Worm (Caenorhabditis elegans) whole organism, late embryonic: ENCODE measurements around the gene C36B7.3.

Experiments
- F13H6.1 ChIP-seq: sonication (generic microtip); optimal IDR thresholded peaks from 2 replicates; lab custom pipeline; 2016; ENCODE audit warnings: missing genetic modification characterization, missing compliant biosample characterization
- K02D7.2 ChIP-seq: sonication (generic microtip); optimal IDR thresholded peaks from 2 replicates; lab custom pipeline; 2017; ENCODE audit warnings: mild to moderate bottlenecking, missing genetic modification characterization, missing compliant biosample characterization
- K09A11.1 ChIP-seq: sonication (generic microtip); optimal IDR thresholded peaks from 2 replicates; lab custom pipeline; 2017; ENCODE audit warnings: antibody characterized with exemption, mild to moderate bottlenecking, missing genetic modification characterization, missing compliant biosample characterization; ENCODE audit not compliant: insufficient read depth
- ama-1 ChIP-seq: fragments of 150-350 bp; optimal IDR thresholded peaks from 2 replicates; lab custom pipeline; 2014
- ceh-14 ChIP-seq: sonication (generic microtip); optimal IDR thresholded peaks from 2 replicates; lab custom pipeline; 2016; ENCODE audit warnings: missing genotype, missing genetic modification characterization, missing compliant biosample characterization
- ceh-19 ChIP-seq: fragments of 200-800 bp; sonication (Bioruptor generic); optimal IDR thresholded peaks from 2 replicates; lab custom pipeline; 2018; ENCODE audit warnings: mild to moderate bottlenecking, missing genetic modification characterization, missing compliant biosample characterization
- ceh-2 ChIP-seq: sonication (generic microtip); optimal IDR thresholded peaks from 2 replicates; lab custom pipeline; 2016; ENCODE audit warnings: missing genotype, missing genetic modification characterization, missing compliant biosample characterization
- ceh-22 ChIP-seq: sonication (generic microtip); optimal IDR thresholded peaks from 2 replicates; lab custom pipeline; 2017; ENCODE audit warnings: missing biosample characterization, missing genetic modification characterization
- ceh-24 ChIP-seq: sonication (generic microtip); optimal IDR thresholded peaks from 2 replicates; lab custom pipeline; 2016; ENCODE audit warnings: mild to moderate bottlenecking, missing genetic modification characterization, missing compliant biosample characterization
- ceh-30 ChIP-seq: fragments of 150-350 bp; optimal IDR thresholded peaks from 2 replicates; lab custom pipeline; 2014; ENCODE audit warnings: missing biosample characterization, missing genetic modification characterization
- ceh-9 ChIP-seq: sonication (generic microtip); optimal IDR thresholded peaks from 2 replicates; lab custom pipeline; 2016; ENCODE audit warnings: mild to moderate bottlenecking, missing genetic modification characterization, inconsistent platforms, missing compliant biosample characterization
- che-1 ChIP-seq: sonication (generic microtip); optimal IDR thresholded peaks from 2 replicates; lab custom pipeline; 2016; ENCODE audit warnings: mild to moderate bottlenecking, missing genetic modification characterization, missing compliant biosample characterization
- dve-1 ChIP-seq: sonication (generic microtip); optimal IDR thresholded peaks from 2 replicates; lab custom pipeline; 2017; ENCODE audit warnings: antibody characterized with exemption, mild to moderate bottlenecking, missing genetic modification characterization, missing compliant biosample characterization
- elt-2 ChIP-seq: sonication (generic microtip); optimal IDR thresholded peaks from 2 replicates; lab custom pipeline; 2016; ENCODE audit warnings: missing genetic modification reagents, missing genetic modification characterization, missing compliant biosample characterization
- elt-4 ChIP-seq: sonication (generic microtip); optimal IDR thresholded peaks from 2 replicates; lab custom pipeline; 2016; ENCODE audit warnings: missing genetic modification characterization, missing compliant biosample characterization
- ets-4 ChIP-seq: sonication (generic microtip); optimal IDR thresholded peaks from 2 replicates; lab custom pipeline; 2016; ENCODE audit warnings: missing genetic modification characterization, missing compliant biosample characterization
- fkh-10 ChIP-seq: fragments of 150-350 bp; optimal IDR thresholded peaks from 2 replicates; lab custom pipeline; 2014; ENCODE audit warnings: missing biosample characterization, missing genetic modification reagents, missing genetic modification characterization
- fkh-6 ChIP-seq: sonication (generic microtip); optimal IDR thresholded peaks from 2 replicates; lab custom pipeline; 2016; ENCODE audit warnings: missing genetic modification characterization, missing compliant biosample characterization
- gmeb-2 ChIP-seq: sonication (generic microtip); optimal IDR thresholded peaks from 2 replicates; lab custom pipeline; 2016; ENCODE audit warnings: missing genetic modification characterization, inconsistent platforms, missing compliant biosample characterization
- hlh-13 ChIP-seq: fragments of 200-800 bp; sonication (Bioruptor generic); optimal IDR thresholded peaks from 2 replicates; lab custom pipeline; 2018; ENCODE audit warnings: mild to moderate bottlenecking, missing genetic modification characterization, missing compliant biosample characterization
- hlh-8 ChIP-seq: sonication (generic microtip); optimal IDR thresholded peaks from 2 replicates; lab custom pipeline; 2016; ENCODE audit warnings: missing genotype, missing genetic modification characterization, missing compliant biosample characterization
- lim-6 ChIP-seq: sonication (generic microtip); optimal IDR thresholded peaks from 2 replicates; lab custom pipeline; 2016; ENCODE audit warnings: missing genetic modification characterization, missing compliant biosample characterization
- madf-2 ChIP-seq: sonication (generic microtip); optimal IDR thresholded peaks from 2 replicates; lab custom pipeline; 2017; ENCODE audit warnings: missing genetic modification characterization, missing compliant biosample characterization
- nhr-11 ChIP-seq: fragments of 150-350 bp; optimal IDR thresholded peaks from 2 replicates; lab custom pipeline; 2014; ENCODE audit warnings: missing biosample characterization, missing genetic modification characterization
- npax-4 ChIP-seq: sonication (generic microtip); optimal IDR thresholded peaks from 2 replicates; lab custom pipeline; 2016; ENCODE audit warnings: missing genetic modification characterization, missing compliant biosample characterization
- pag-3 ChIP-seq: sonication (generic microtip); optimal IDR thresholded peaks from 2 replicates; lab custom pipeline; 2016; ENCODE audit warnings: missing compliant biosample characterization, missing genetic modification characterization, borderline replicate concordance
- pat-9 ChIP-seq: fragments of 200-800 bp; sonication (Bioruptor generic); optimal IDR thresholded peaks from 2 replicates; lab custom pipeline; 2018; ENCODE audit warnings: mild to moderate bottlenecking, missing genetic modification characterization, moderate library complexity, missing compliant biosample characterization
- pha-4 ChIP-seq: fragments of 150-350 bp; optimal IDR thresholded peaks from 2 replicates; lab custom pipeline; 2018; ENCODE audit warnings: missing biosample characterization, missing genetic modification reagents, missing genetic modification characterization
- pros-1 ChIP-seq: fragments of 150-350 bp; optimal IDR thresholded peaks from 2 replicates; lab custom pipeline; 2014; ENCODE audit warnings: missing biosample characterization, missing genetic modification reagents, missing genetic modification characterization
- rnt-1 ChIP-seq: sonication (generic microtip); optimal IDR thresholded peaks from 2 replicates; lab custom pipeline; 2016; ENCODE audit warnings: missing genetic modification characterization, missing compliant biosample characterization
- sdc-2 ChIP-seq: sonication (generic microtip); optimal IDR thresholded peaks from 2 replicates; lab custom pipeline; 2016; ENCODE audit warnings: missing genotype, missing genetic modification characterization, missing compliant biosample characterization
- tbx-2 ChIP-seq: sonication (generic microtip); optimal IDR thresholded peaks from 2 replicates; lab custom pipeline; 2016; ENCODE audit warnings: missing genetic modification characterization, missing compliant biosample characterization
- tbx-7 ChIP-seq: sonication (generic microtip); optimal IDR thresholded peaks from 2 replicates; lab custom pipeline; 2016; ENCODE audit warnings: missing genotype, missing genetic modification characterization, missing compliant biosample characterization
- unc-3 ChIP-seq, 2 experiments: fragments of 200-800 bp in 1 of 2; sonication (Bioruptor generic) in 1 of 2; sonication (generic microtip) in 1 of 2; conservative IDR thresholded peaks in 1 of 2; optimal IDR thresholded peaks in 1 of 2; 2 replicates each; pipeline versions ENCODE4 v1.3.6 to Lab custom; 2016 to 2022; ENCODE audit warnings: missing compliant biosample characterization in 2 of 2, missing genetic modification characterization in 2 of 2, missing genetic modification reagents in 1 of 2
- unc-86 ChIP-seq: sonication (generic microtip); optimal IDR thresholded peaks from 2 replicates; lab custom pipeline; 2016; ENCODE audit warnings: missing genetic modification characterization, missing compliant biosample characterization
- zip-5 ChIP-seq: sonication (generic microtip); optimal IDR thresholded peaks from 2 replicates; lab custom pipeline; 2016; ENCODE audit warnings: missing genetic modification characterization, missing compliant biosample characterization
- ztf-16 ChIP-seq: sonication (generic microtip); optimal IDR thresholded peaks from 2 replicates; lab custom pipeline; 2017; ENCODE audit warnings: missing genetic modification characterization, missing compliant biosample characterization

The C36B7.3 gene

DNA sequence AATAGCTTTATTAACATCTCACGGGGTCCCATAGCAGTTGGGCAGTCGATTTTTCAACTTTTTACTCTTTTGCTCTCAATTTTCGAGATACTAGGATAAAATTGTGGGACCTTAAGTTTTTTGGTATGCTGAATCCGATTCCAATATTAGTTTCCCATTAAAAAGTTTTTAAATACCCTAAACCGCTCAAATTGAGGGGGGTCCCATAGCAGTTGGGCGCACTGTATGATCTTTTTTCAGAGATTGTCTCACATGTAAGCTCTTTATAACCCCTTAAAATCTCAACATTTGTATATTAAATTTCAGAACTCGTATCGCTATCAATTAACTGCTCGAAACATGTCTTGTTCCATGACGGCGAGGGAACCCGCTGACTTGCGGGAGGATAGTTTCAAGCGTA lies 4.5 kb downstream of the C36B7.3 start, which contains the start of gene C36B7.2:
Gene C36B7.2 (plus strand): TSS at position 301 of the 400 bp plus-strand sequence.
- TF ChIP-seq pros-1 (tag; lab: Kevin White, UChicago) (no peak), unc-86 (no peak), ceh-22 (tag; lab: Kevin White, UChicago) (no peak), hlh-13 (GFP tag; lab: Kevin White, UChicago) (no peak), ceh-24 (no peak), ceh-14 (tag; lab: Kevin White, UChicago) (no peak), pat-9 (tag; lab: Kevin White, UChicago) (no peak), elt-2 (no peak), fkh-6 (tag; lab: Kevin White, UChicago) (no peak), lim-6 (tag; lab: Kevin White, UChicago) (no peak), tbx-7 (tag; lab: Kevin White, UChicago) (no peak), fkh-10 (GFP tag; lab: Kevin White, UChicago) (no peak), tbx-2 (tag; lab: Kevin White, UChicago) (no peak), nhr-11 (tag; lab: Kevin White, UChicago) (no peak), ceh-19 (GFP tag; lab: Kevin White, UChicago) (no peak), zip-5 (tag; lab: Kevin White, UChicago) (no peak)

ce11 chrX:7112589-7112988 lies 11.0 kb downstream of the C36B7.3 start, which contains the start of gene C36B7.1:
Gene C36B7.1, plus strand, starts transcription at chrX:7112889.
- TF ChIP-seq gmeb-2 (tag; lab: Kevin White, UChicago) (no peak), dve-1 (tag; lab: Kevin White, UChicago) (no peak), lim-6 (tag; lab: Kevin White, UChicago) (no peak), npax-4 (no peak), pat-9 (tag; lab: Kevin White, UChicago) (no peak), ztf-16 (tag; lab: Kevin White, UChicago) (no peak)
- TF ChIP-seq, all 69 proteins: peak for 0

- TF ChIP-seq pag-3 (tag; lab: Kevin White, UChicago) (no peak), ceh-22 (tag; lab: Kevin White, UChicago) (no peak), ama-1 (no peak), ets-4 (tag; lab: Kevin White, UChicago) (no peak), pha-4 (tag; lab: Kevin White, UChicago) (no peak), pros-1 (tag; lab: Kevin White, UChicago) (no peak), ceh-2 (no peak), hlh-8 (tag; lab: Kevin White, UChicago) (no peak), sdc-2 (tag; lab: Kevin White, UChicago) (no peak)
Measured at ce11 chrX:7116896-7117295, 15.3 kb downstream of the C36B7.3 start, which contains the start of gene hen-1. Gene hen-1, minus strand, starts transcription at chrX:7116996.

- no peak for TF ChIP-seq ama-1
- no peak for TF ChIP-seq ceh-30 (tag; lab: Kevin White, UChicago)
- TF ChIP-seq tbx-2 (tag; lab: Kevin White, UChicago), result no peak
- no peak for TF ChIP-seq che-1 (tag; lab: Kevin White, UChicago)
- TF ChIP-seq ceh-9 (tag; lab: Kevin White, UChicago), result no peak
- no peak for TF ChIP-seq lim-6 (tag; lab: Kevin White, UChicago)
- TF ChIP-seq K09A11.1 (tag; lab: Kevin White, UChicago), result no peak
- no peak for TF ChIP-seq elt-4
- TF ChIP-seq rnt-1, result no peak
- no peak for TF ChIP-seq unc-3 (GFP tag; conservative IDR thresholded peaks at IDR 0.05; lab: Robert Waterston, UW)
- TF ChIP-seq unc-3 (tag; optimal IDR thresholded peaks at IDR 0.05; lab: Kevin White, UChicago), result no peak
- no peak for TF ChIP-seq nhr-11 (tag; lab: Kevin White, UChicago)
- TF ChIP-seq K02D7.2 (tag; lab: Kevin White, UChicago), result no peak
- TF ChIP-seq pros-1 (tag; lab: Kevin White, UChicago), result no peak
- no peak for TF ChIP-seq madf-2 (tag; lab: Kevin White, UChicago)
- no peak for TF ChIP-seq F13H6.1
Measured at ce11 chrX:7122655-7123054, 21.1 kb downstream of the C36B7.3 start.
